Fruit fly (Drosophila melanogaster) whole organism, embryonic: Measurements from ENCODE around the gene dec.

ENCODE experiments used
- Atf-2 ChIP-seq: fragments of 200-800 bp; sonication (Bioruptor generic); optimal IDR thresholded peaks from 2 replicates; lab custom pipeline; 2016; ENCODE audit warnings: missing biosample characterization, missing genetic modification characterization
- CG11695 ChIP-seq: fragments of 200-800 bp; sonication (Bioruptor generic); IDR thresholded peaks from 3 replicates; pipeline ENCODE4 v1.3.6; 2022; ENCODE audit warnings: missing biosample characterization, missing genetic modification characterization
- CG12071 ChIP-seq: fragments of 200-800 bp; sonication (Bioruptor generic); optimal IDR thresholded peaks from 3 replicates; lab custom pipeline; 2018; ENCODE audit warnings: missing biosample characterization, mild to moderate bottlenecking, missing genetic modification characterization
- CG12236 ChIP-seq: fragments of 200-800 bp; sonication (Bioruptor generic); optimal IDR thresholded peaks from 2 replicates; lab custom pipeline; 2016; ENCODE audit warnings: missing biosample characterization, missing genetic modification characterization
- CG1233 ChIP-seq: fragments of 200-800 bp; sonication (Bioruptor generic); optimal IDR thresholded peaks from 4 replicates; lab custom pipeline; 2018; ENCODE audit warnings: missing biosample characterization, mild to moderate bottlenecking, missing genetic modification characterization
- CG12659 ChIP-seq: fragments of 200-800 bp; sonication (Bioruptor generic); optimal IDR thresholded peaks from 3 replicates; lab custom pipeline; 2017; ENCODE audit warnings: mild to moderate bottlenecking, missing biosample characterization, missing genetic modification reagents, missing genetic modification characterization
- CG13894 ChIP-seq: fragments of 200-800 bp; sonication (Bioruptor generic); optimal IDR thresholded peaks from 3 replicates; lab custom pipeline; 2018; ENCODE audit warnings: missing biosample characterization, mild to moderate bottlenecking, missing genetic modification characterization, moderate library complexity
- CG14710 ChIP-seq: fragments of 200-800 bp; sonication (Bioruptor generic); optimal IDR thresholded peaks from 3 replicates; lab custom pipeline; 2019; ENCODE audit warnings: missing biosample characterization, mild to moderate bottlenecking, missing genetic modification characterization, moderate library complexity
- CG15011 ChIP-seq: fragments of 200-800 bp; sonication (Bioruptor generic); optimal IDR thresholded peaks from 3 replicates; lab custom pipeline; 2018; ENCODE audit warnings: missing biosample characterization, mild to moderate bottlenecking, missing genetic modification characterization
- CG15073 ChIP-seq: fragments of 200-800 bp; sonication (Bioruptor generic); optimal IDR thresholded peaks from 2 replicates; lab custom pipeline; 2016; ENCODE audit warnings: missing biosample characterization, missing genetic modification characterization
- CG1647 ChIP-seq: fragments of 200-800 bp; sonication (Bioruptor generic); optimal IDR thresholded peaks from 3 replicates; lab custom pipeline; 2016; ENCODE audit warnings: missing biosample characterization, missing genetic modification characterization
- CG17385 ChIP-seq: fragments of 200-800 bp; sonication (Bioruptor generic); optimal IDR thresholded peaks from 3 replicates; lab custom pipeline; 2018; ENCODE audit warnings: missing biosample characterization, mild to moderate bottlenecking, missing genetic modification characterization
- CG34224 ChIP-seq: fragments of 200-800 bp; sonication (Bioruptor generic); IDR thresholded peaks from 3 replicates; pipeline ENCODE4 v1.3.6; 2022; ENCODE audit warnings: missing biosample characterization, missing genetic modification characterization; ENCODE audit not compliant: partially characterized antibody
- CG5245 ChIP-seq: fragments of 200-800 bp; sonication (Bioruptor generic); optimal IDR thresholded peaks from 3 replicates; lab custom pipeline; 2016; ENCODE audit warnings: missing biosample characterization, missing genetic modification characterization
- CG6765 ChIP-seq: fragments of 200-800 bp; sonication (Bioruptor generic); optimal IDR thresholded peaks from 3 replicates; lab custom pipeline; 2017; ENCODE audit warnings: missing biosample characterization, mild to moderate bottlenecking, missing genetic modification characterization
- CG8089 ChIP-seq: fragments of 200-800 bp; sonication (Bioruptor generic); optimal IDR thresholded peaks from 3 replicates; lab custom pipeline; 2016; ENCODE audit warnings: missing biosample characterization, missing genetic modification characterization
- CG9817 ChIP-seq: fragments of 200-800 bp; sonication (Bioruptor generic); optimal IDR thresholded peaks from 2 replicates; lab custom pipeline; 2018; ENCODE audit warnings: missing biosample characterization, mild to moderate bottlenecking, missing genetic modification characterization, moderate library complexity
- ERR ChIP-seq: fragments of 200-800 bp; sonication (Bioruptor generic); optimal IDR thresholded peaks from 2 replicates; lab custom pipeline; 2016; ENCODE audit warnings: missing biosample characterization, missing genetic modification characterization
- Hand ChIP-seq: fragments of 200-800 bp; sonication (Bioruptor generic); optimal IDR thresholded peaks from 2 replicates; lab custom pipeline; 2017; ENCODE audit warnings: mild to moderate bottlenecking, missing biosample characterization, missing genetic modification reagents, missing genetic modification characterization
- Hr51 ChIP-seq, 2 experiments: fragments of 200-800 bp; sonication (Bioruptor generic); optimal IDR thresholded peaks; 2 replicates in 1 of 2; 3 replicates in 1 of 2; lab custom pipeline; 2016 to 2018; ENCODE audit warnings: missing biosample characterization in 2 of 2, missing genetic modification characterization in 2 of 2, mild to moderate bottlenecking in 1 of 2, moderate library complexity in 1 of 2
- Kr ChIP-seq: fragments of 200-800 bp; sonication (Bioruptor generic); optimal IDR thresholded peaks from 2 replicates; lab custom pipeline; 2017; ENCODE audit warnings: missing biosample characterization, mild to moderate bottlenecking, missing genetic modification characterization
- Lhr ChIP-seq: fragments of 200-800 bp; sonication (Bioruptor generic); optimal IDR thresholded peaks from 3 replicates; lab custom pipeline; 2017; ENCODE audit warnings: mild to moderate bottlenecking, missing biosample characterization, missing genetic modification reagents, missing genetic modification characterization
- Meics ChIP-seq: fragments of 200-800 bp; sonication (Bioruptor generic); optimal IDR thresholded peaks from 2 replicates; lab custom pipeline; 2017; ENCODE audit warnings: missing biosample characterization, mild to moderate bottlenecking, missing genetic modification characterization
- Myb ChIP-seq: fragments of 200-800 bp; sonication (Bioruptor generic); optimal IDR thresholded peaks from 2 replicates; lab custom pipeline; 2016; ENCODE audit warnings: missing biosample characterization, missing genetic modification characterization
- NFAT ChIP-seq: fragments of 200-800 bp; sonication (Bioruptor generic); IDR thresholded peaks from 2 replicates; pipeline ENCODE4 v1.3.6; 2022; ENCODE audit warnings: missing biosample characterization, missing genetic modification characterization
- ara ChIP-seq: fragments of 200-800 bp; sonication (Bioruptor generic); IDR thresholded peaks from 2 replicates; pipeline ENCODE4 v1.3.6; 2022; ENCODE audit warnings: missing biosample characterization, missing genetic modification characterization
- danr ChIP-seq: fragments of 200-800 bp; sonication (Bioruptor generic); IDR thresholded peaks from 2 replicates; pipeline ENCODE4 v1.3.6; 2022; ENCODE audit warnings: missing biosample characterization, missing genetic modification characterization
- dm ChIP-seq: fragments of 200-800 bp; sonication (Bioruptor generic); optimal IDR thresholded peaks from 3 replicates; lab custom pipeline; 2016; ENCODE audit warnings: missing biosample characterization, missing genetic modification characterization
- en ChIP-seq: fragments of 200-800 bp; sonication (Bioruptor generic); optimal IDR thresholded peaks from 2 replicates; lab custom pipeline; 2016; ENCODE audit warnings: missing biosample characterization, missing genetic modification characterization
- ham ChIP-seq: fragments of 200-800 bp; sonication (Bioruptor generic); IDR thresholded peaks from 2 replicates; pipeline ENCODE4 v1.3.6; 2022; ENCODE audit warnings: missing biosample characterization, missing genetic modification characterization
- hth ChIP-seq: fragments of >200 bp; optimal IDR thresholded peaks from 2 replicates; lab custom pipeline; 2017; ENCODE audit warnings: inconsistent platforms
- nau ChIP-seq: fragments of 200-800 bp; sonication (Bioruptor generic); optimal IDR thresholded peaks from 3 replicates; lab custom pipeline; 2017; ENCODE audit warnings: missing biosample characterization, mild to moderate bottlenecking, missing genetic modification characterization, missing genetic modification reagents
- nerfin-1 ChIP-seq: fragments of 200-800 bp; sonication (Bioruptor generic); optimal IDR thresholded peaks from 3 replicates; lab custom pipeline; 2019; ENCODE audit warnings: missing biosample characterization, mild to moderate bottlenecking, missing genetic modification characterization, moderate library complexity
- nmo ChIP-seq: fragments of 200-800 bp; sonication (Bioruptor generic); optimal IDR thresholded peaks from 2 replicates; lab custom pipeline; 2018; ENCODE audit warnings: missing biosample characterization, mild to moderate bottlenecking, missing genetic modification characterization, moderate library complexity
- otp ChIP-seq: fragments of 200-800 bp; sonication (Bioruptor generic); IDR thresholded peaks from 3 replicates; pipeline ENCODE4, ENCODE4 v1.3.6; 2022; ENCODE audit warnings: missing biosample characterization, missing genetic modification characterization
- pnt ChIP-seq: fragments of 200-800 bp; sonication (Bioruptor generic); optimal IDR thresholded peaks from 3 replicates; lab custom pipeline; 2016; ENCODE audit warnings: missing biosample characterization, missing genetic modification characterization
- pum ChIP-seq: fragments of 200-800 bp; sonication (Bioruptor generic); optimal IDR thresholded peaks from 2 replicates; lab custom pipeline; 2016; ENCODE audit warnings: missing biosample characterization, missing genetic modification characterization
- rib ChIP-seq: fragments of 200-800 bp; sonication (Bioruptor generic); IDR thresholded peaks from 2 replicates; pipeline ENCODE4 v1.3.6; 2022; ENCODE audit warnings: missing biosample characterization, missing genetic modification characterization
- tin ChIP-seq: fragments of 200-800 bp; sonication (Bioruptor generic); optimal IDR thresholded peaks from 3 replicates; lab custom pipeline; 2016; ENCODE audit warnings: missing biosample characterization, missing genetic modification characterization
- toy ChIP-seq: fragments of 200-800 bp; sonication (Bioruptor generic); IDR thresholded peaks from 2 replicates; pipeline ENCODE4 v1.3.6; 2022; ENCODE audit warnings: missing biosample characterization, missing genetic modification characterization
- trem ChIP-seq: fragments of 200-800 bp; optimal IDR thresholded peaks from 3 replicates; lab custom pipeline; 2019; ENCODE audit warnings: missing biosample characterization, mild to moderate bottlenecking, missing genetic modification characterization, moderate library complexity
- wdn ChIP-seq: fragments of 200-800 bp; sonication (Bioruptor generic); IDR thresholded peaks from 2 replicates; pipeline ENCODE4 v1.3.6; 2022; ENCODE audit warnings: missing biosample characterization, missing genetic modification characterization
- zen2 ChIP-seq: fragments of 200-800 bp; sonication (Bioruptor generic); IDR thresholded peaks from 3 replicates; pipeline ENCODE4 v1.3.6; 2022; ENCODE audit warnings: missing biosample characterization, missing genetic modification characterization; ENCODE audit not compliant: partially characterized antibody
- zf30C ChIP-seq: fragments of 200-800 bp; sonication (Bioruptor generic); optimal IDR thresholded peaks from 3 replicates; lab custom pipeline; 2018; ENCODE audit warnings: missing biosample characterization, mild to moderate bottlenecking, missing genetic modification characterization

dec gene

DNA sequence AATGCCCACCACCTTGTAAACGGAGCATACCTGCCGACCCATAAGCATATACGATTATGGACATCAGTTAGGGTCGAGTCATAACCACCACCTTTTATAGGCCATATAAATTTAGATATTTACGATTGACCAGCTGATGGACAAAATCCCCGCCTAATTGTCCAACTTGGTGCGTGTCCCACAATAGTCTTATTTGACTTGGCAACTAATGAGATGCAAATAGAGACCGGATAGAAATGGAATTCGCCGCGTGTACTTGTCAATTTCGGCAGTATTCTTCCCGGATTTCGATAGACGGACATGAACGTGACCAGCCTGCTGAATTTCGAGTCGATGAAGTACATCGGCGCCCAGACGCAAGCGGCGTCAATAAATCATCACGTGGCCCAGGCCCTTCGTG lies 11.3 kb upstream of the dec start, which contains the start of gene Ir7g (continued):
- TF ChIP-seq CG12236 (GFP tag; lab: Kevin White, UChicago): no peak
- no peak for TF ChIP-seq CG34224 (GFP tag; lab: Robert Waterston, UW)

dm6 chrX:7883926-7884325 lies 10.9 kb upstream of the dec start, which contains the start of gene Ir7f:
Gene Ir7f (minus strand): TSS chrX:7884026.
- TF ChIP-seq pum (GFP tag; lab: Kevin White, UChicago) (no peak), CG1233 (GFP tag; lab: Kevin White, UChicago) (no peak), nerfin-1 (tag; lab: Kevin White, UChicago) (no peak), CG17385 (no peak), NFAT (GFP tag; lab: Robert Waterston, UW) (no peak), CG14710 (tag; lab: Kevin White, UChicago) (no peak), rib (GFP tag; lab: Robert Waterston, UW) (no peak), toy (GFP tag; lab: Robert Waterston, UW) (no peak), tin (GFP tag; lab: Kevin White, UChicago) (no peak), en (GFP tag; lab: Kevin White, UChicago) (no peak), CG13894 (tag; lab: Kevin White, UChicago) (no peak), Hand (GFP tag; lab: Kevin White, UChicago) (no peak), nau (GFP tag; lab: Kevin White, UChicago) (no peak), Kr (no peak), pnt (GFP tag; lab: Kevin White, UChicago) (no peak), nmo (GFP tag; lab: Kevin White, UChicago) (no peak), CG9817 (tag; lab: Kevin White, UChicago) (no peak)

- TF ChIP-seq CG15073 (no peak), otp (GFP tag; lab: Robert Waterston, UW) (no peak), CG8089 (GFP tag; lab: Kevin White, UChicago) (no peak), CG1647 (no peak), danr (GFP tag; lab: Robert Waterston, UW) (no peak), ERR (GFP tag; lab: Kevin White, UChicago) (no peak), CG5245 (no peak), CG11695 (GFP tag; lab: Robert Waterston, UW) (no peak), Meics (GFP tag; lab: Kevin White, UChicago) (no peak), wdn (GFP tag; lab: Robert Waterston, UW) (no peak), Atf-2 (GFP tag; lab: Kevin White, UChicago) (no peak), Hr51 (GFP tag; optimal IDR thresholded peaks at IDR 0.05; lab: Kevin White, UChicago) (no peak)
Measured at dm6 chrX:7881579-7881978, 8.6 kb upstream of the dec start, which contains the start of gene Ir7e. Gene Ir7e (minus strand): TSS chrX:7881679.

dm6 chrX:7878736-7879135 lies 5.7 kb upstream of the dec start, which contains the start of gene Ir7d:
Gene Ir7d (minus strand): TSS chrX:7878836.
- no peak for TF ChIP-seq hth
- TF ChIP-seq CG12659 (GFP tag; lab: Kevin White, UChicago): no peak
- no peak for TF ChIP-seq Lhr (GFP tag; lab: Kevin White, UChicago)
- TF ChIP-seq zf30C (GFP tag; lab: Kevin White, UChicago): no peak
- no peak for TF ChIP-seq dm (GFP tag; lab: Kevin White, UChicago)
- TF ChIP-seq CG15011 (GFP tag; lab: Kevin White, UChicago): no peak
- no peak for TF ChIP-seq ham
- TF ChIP-seq Myb: no peak
- no peak for TF ChIP-seq CG12071 (GFP tag; lab: Kevin White, UChicago)
- no peak for TF ChIP-seq trem (tag; lab: Kevin White, UChicago)
- TF ChIP-seq CG6765 (GFP tag; lab: Kevin White, UChicago): no peak
- TF ChIP-seq zen2 (GFP tag; lab: Robert Waterston, UW): no peak
- no peak for TF ChIP-seq ara (GFP tag; lab: Robert Waterston, UW)
